Worm (Caenorhabditis elegans) whole organism, L4 larva: ENCODE measurements around the gene Y53C12A.8.

Experiments
- F10B5.3 ChIP-seq: sonication (generic microtip); optimal IDR thresholded peaks from 2 replicates; lab custom pipeline; 2016; ENCODE audit warnings: mild to moderate bottlenecking, missing genetic modification characterization, missing compliant biosample characterization
- Y105C5A.15 ChIP-seq: fragments of 200-800 bp; sonication (Bioruptor generic); IDR thresholded peaks from 2 replicates; pipeline ENCODE4 v1.3.6; 2022; ENCODE audit warnings: missing genetic modification characterization, missing compliant biosample characterization
- Y75B8A.6 ChIP-seq: fragments of 200-800 bp; sonication (Bioruptor generic); IDR thresholded peaks from 2 replicates; pipeline ENCODE4 v1.3.6; 2022; ENCODE audit warnings: missing genetic modification reagents, missing genetic modification characterization, missing compliant biosample characterization
- ceh-62 ChIP-seq: sonication (generic microtip); optimal IDR thresholded peaks from 2 replicates; lab custom pipeline; 2017; ENCODE audit warnings: missing biosample characterization, missing genetic modification characterization
- ceh-82 ChIP-seq: sonication (generic microtip); optimal IDR thresholded peaks from 2 replicates; lab custom pipeline; 2017; ENCODE audit warnings: missing biosample characterization, missing genetic modification characterization
- ctbp-1 ChIP-seq: fragments of 200-800 bp; sonication (Bioruptor generic); IDR thresholded peaks from 2 replicates; pipeline ENCODE4 v1.3.6; 2022; ENCODE audit warnings: missing genetic modification reagents, missing genetic modification characterization, missing compliant biosample characterization
- egl-27 ChIP-seq: sonication (generic microtip); optimal IDR thresholded peaks from 3 replicates; lab custom pipeline; 2017; ENCODE audit warnings: missing biosample characterization, missing genetic modification reagents, missing genetic modification characterization
- fkh-10 ChIP-seq: fragments of 150-350 bp; optimal IDR thresholded peaks from 2 replicates; lab custom pipeline; 2014; ENCODE audit warnings: missing biosample characterization, missing genetic modification reagents, missing genetic modification characterization
- lim-7 ChIP-seq: fragments of 200-800 bp; sonication (Bioruptor generic); IDR thresholded peaks from 2 replicates; pipeline ENCODE4 v1.3.6; 2022; ENCODE audit warnings: missing genetic modification characterization, missing compliant biosample characterization
- lin-13 ChIP-seq: fragments of 150-350 bp; optimal IDR thresholded peaks from 2 replicates; lab custom pipeline; 2014; ENCODE audit warnings: missing biosample characterization, missing genetic modification reagents, missing genetic modification characterization
- mdl-1 ChIP-seq, 2 experiments: fragments of 150-350 bp in 1 of 2; sonication (generic microtip) in 1 of 2; optimal IDR thresholded peaks; 2 replicates each; lab custom pipeline; 2014 to 2017; ENCODE audit warnings: missing biosample characterization in 2 of 2, missing genetic modification characterization in 2 of 2
- nhr-48 ChIP-seq: sonication (generic microtip); optimal IDR thresholded peaks from 2 replicates; lab custom pipeline; 2016; ENCODE audit warnings: mild to moderate bottlenecking, missing genetic modification characterization, missing compliant biosample characterization
- unc-130 ChIP-seq: sonication (generic microtip); optimal IDR thresholded peaks from 2 replicates; lab custom pipeline; 2016; ENCODE audit warnings: missing genetic modification reagents, missing genetic modification characterization, missing compliant biosample characterization

- no peak for TF ChIP-seq ceh-82 (tag; lab: Kevin White, UChicago)
- no peak for TF ChIP-seq nhr-48 (tag; lab: Kevin White, UChicago)
- no peak for TF ChIP-seq Y75B8A.6 (GFP tag; lab: Robert Waterston, UW)
- TF ChIP-seq lim-7 (GFP tag; lab: Robert Waterston, UW), result no peak
- TF ChIP-seq egl-27 (tag; lab: Kevin White, UChicago), result no peak
- TF ChIP-seq ctbp-1 (GFP tag; lab: Robert Waterston, UW), result no peak
- no peak for TF ChIP-seq ceh-62 (tag; lab: Kevin White, UChicago)
- TF ChIP-seq F10B5.3 (tag; lab: Kevin White, UChicago), result no peak
- TF ChIP-seq mdl-1 (tag; optimal IDR thresholded peaks at IDR 0.05; lab: Kevin White, UChicago), result no peak
- TF ChIP-seq Y105C5A.15, result no peak
- TF ChIP-seq lin-13, result no peak
- TF ChIP-seq fkh-10 (GFP tag; lab: Kevin White, UChicago), result no peak
- no peak for TF ChIP-seq unc-130 (GFP tag; lab: Kevin White, UChicago)
These were observed 44.6 kb downstream of the Y53C12A.8 start, which contains the start of gene ZK1307.1 for ce11 chrII:9655530-9656139.
